Fruit fly (Drosophila melanogaster): ENCODE data around the gene tara.
A peak's percentile ranks its signal among the peaks of the same experiment; 100 is the strongest.

tara gene

DNA sequence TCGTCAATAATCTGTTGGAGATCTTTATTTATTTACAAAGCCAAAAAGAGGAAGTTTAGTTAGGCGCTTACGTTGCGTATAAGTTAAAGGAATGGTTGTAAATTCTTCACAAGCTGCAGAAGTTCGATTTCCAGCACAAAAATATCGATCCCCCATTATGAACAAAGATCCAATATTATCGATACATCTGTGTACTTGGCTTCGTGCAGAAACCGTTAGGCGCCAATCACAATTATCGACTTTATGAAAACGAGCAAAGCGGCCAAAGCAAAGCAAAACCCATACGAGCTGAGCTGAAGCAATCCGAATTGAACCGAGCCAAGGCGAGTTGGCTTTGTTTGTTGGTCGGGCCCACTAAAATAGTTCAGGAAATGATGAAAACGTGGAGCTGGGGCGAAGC lies at the start of gene tara:
Gene tara (plus strand): TSS at position 301 of the 400 bp plus-strand sequence.
- TF ChIP-seq CG18476 (GFP tag; optimal IDR thresholded peaks at IDR 0.05) (no peak), eve (GFP tag; optimal IDR thresholded peaks at IDR 0.05) (no peak), onecut (GFP tag; IDR thresholded peaks at IDR 0.05) (0 out of 2 replicates have a peak, but pooled peaks have one; percentile 10), Optix (GFP tag; IDR thresholded peaks at IDR 0.05) (no peak), CG6765 (GFP tag; optimal IDR thresholded peaks at IDR 0.05) (no peak)

DNA sequence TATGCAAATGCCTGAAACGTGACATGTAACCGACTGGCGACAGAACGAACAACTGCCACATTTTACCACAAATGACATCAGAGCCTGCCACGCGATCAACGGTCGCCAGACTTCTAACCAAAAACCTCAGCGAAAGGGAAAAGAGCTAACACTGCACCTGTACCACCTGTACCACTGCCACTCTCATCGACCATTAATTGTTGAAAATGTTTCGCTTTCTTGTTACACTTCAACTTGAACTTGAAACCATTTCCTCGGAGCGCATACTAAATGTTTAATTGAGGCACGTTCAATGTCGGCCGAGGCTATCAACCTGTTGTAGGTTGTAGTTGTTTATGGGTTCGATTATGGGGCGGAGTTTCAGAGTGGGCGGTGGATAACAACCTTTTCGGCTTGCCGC lies 48.9 kb upstream of the tara start:
- TF ChIP-seq CG12299 (tag; optimal IDR thresholded peaks at IDR 0.05) (no peak), CG7786 (GFP tag; optimal IDR thresholded peaks at IDR 0.05) (no peak), Blimp-1 (GFP tag; optimal IDR thresholded peaks at IDR 0.05) (peak; percentile 64), CG6254 (GFP tag; optimal IDR thresholded peaks at IDR 0.05) (no peak), Mrtf (GFP tag; IDR thresholded peaks at IDR 0.05) (no peak), CG18599 (GFP tag; optimal IDR thresholded peaks at IDR 0.05) (no peak), ranshi (GFP tag; IDR thresholded peaks at IDR 0.05) (no peak), jing (GFP tag; optimal IDR thresholded peaks at IDR 0.05) (no peak), CG12744 (GFP tag; optimal IDR thresholded peaks at IDR 0.05) (no peak), CG8478 (optimal IDR thresholded peaks at IDR 0.05) (peak; percentile 66), CG4328 (GFP tag; optimal IDR thresholded peaks at IDR 0.05) (no peak), odd (GFP tag; optimal IDR thresholded peaks at IDR 0.05) (no peak)

DNA sequence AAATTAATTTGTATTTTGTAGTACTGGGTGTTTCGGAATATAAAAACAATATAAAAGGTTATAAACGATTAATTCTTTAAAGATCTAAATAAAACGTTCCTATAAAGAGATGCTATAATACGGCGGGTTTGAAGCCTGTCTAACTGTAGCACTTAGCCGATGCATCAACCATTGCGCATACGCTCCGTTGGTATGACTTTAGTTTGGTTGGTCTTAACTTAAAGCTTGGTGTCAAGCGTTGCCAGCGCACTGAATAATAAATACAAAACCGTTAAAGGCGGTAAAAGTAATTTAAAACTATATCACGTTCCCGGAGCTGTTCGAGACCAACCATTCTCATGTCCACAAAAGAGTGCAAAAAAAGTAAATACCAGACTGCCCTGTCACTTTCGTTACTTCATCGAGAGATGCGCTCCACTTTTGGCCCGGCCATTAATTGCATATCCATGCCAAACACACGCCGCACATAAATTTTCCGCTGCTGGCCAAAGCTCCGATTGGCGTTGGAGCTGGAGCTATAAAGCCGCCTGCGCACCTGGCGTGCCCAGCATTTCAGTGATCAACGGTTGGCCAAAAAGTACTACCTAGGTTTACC lies 44.9 kb upstream of the tara start, which contains the start of gene CG8927:
Gene CG8927 (plus strand): TSS at position 545 of the 595 bp plus-strand sequence.
- TF ChIP-seq crp (GFP tag; optimal IDR thresholded peaks at IDR 0.05) (peak in 1 of 2 experiments; percentile 2), CG6272 (GFP tag; IDR thresholded peaks at IDR 0.05) (no peak), CG15514 (GFP tag; optimal IDR thresholded peaks at IDR 0.05) (peak; percentile 17), stwl (tag; optimal IDR thresholded peaks at IDR 0.05) (peak; percentile 13), chinmo (GFP tag; IDR thresholded peaks at IDR 0.05; ENCODE audit: partially characterized antibody) (0 out of 4 replicates have a peak, but pooled peaks have one; percentile 27), pzg (GFP tag; optimal IDR thresholded peaks at IDR 0.05) (peak; percentile 44), Myb (GFP tag; optimal IDR thresholded peaks at IDR 0.05) (peak; percentile 93), ci (GFP tag; IDR thresholded peaks at IDR 0.05) (peak; percentile 6; the same call in 1 of the 3 replicates), vnd (GFP tag; IDR thresholded peaks at IDR 0.05; ENCODE audit: partially characterized antibody) (0 out of 3 replicates have a peak, but pooled peaks have one; percentile 28), CTCF (GFP tag; optimal IDR thresholded peaks at IDR 0.05) (peak; percentile 80), CG14710 (tag; optimal IDR thresholded peaks at IDR 0.05) (no peak), E2f2 (GFP tag; IDR thresholded peaks at IDR 0.05) (peak; percentile 82), CG3847 (GFP tag; IDR thresholded peaks at IDR 0.05) (0 out of 2 replicates have a peak, but pooled peaks have one; percentile 16), CG15601 (tag; optimal IDR thresholded peaks at IDR 0.05) (no peak), Med (GFP tag) (peak; percentile 50), Ets65A (GFP tag) (peak; percentile 70), vvl (GFP tag; IDR thresholded peaks at IDR 0.05) (peak; percentile 80), dimm (GFP tag; IDR thresholded peaks at IDR 0.05) (no peak), pita (GFP tag; optimal IDR thresholded peaks at IDR 0.05) (peak; percentile 57), Kr (GFP tag; optimal IDR thresholded peaks at IDR 0.05) (no peak), gfzf (GFP tag; optimal IDR thresholded peaks at IDR 0.05) (peak; percentile 32), toy (GFP tag; IDR thresholded peaks at IDR 0.05) (no peak), CG5245 (GFP tag; optimal IDR thresholded peaks at IDR 0.05) (no peak), CG8290 (GFP tag; optimal IDR thresholded peaks at IDR 0.05) (peak; percentile 62), CG8290 (tag; optimal IDR thresholded peaks at IDR 0.05) (peak; percentile 30 to 86), Abd-B (GFP tag; optimal IDR thresholded peaks at IDR 0.05) (peak; percentile 18), CG13287 (GFP tag; IDR thresholded peaks at IDR 0.05; ENCODE audit: partially characterized antibody) (peak; percentile 45; the same call in 1 of the 2 replicates), Dip2 (GFP tag; IDR thresholded peaks at IDR 0.05) (no peak), CG33213 (GFP tag; optimal IDR thresholded peaks at IDR 0.05) (peak; percentile 12), Lhr (GFP tag; optimal IDR thresholded peaks at IDR 0.05) (peak; percentile 30), bbx (GFP tag; IDR thresholded peaks at IDR 0.05; ENCODE audit: partially characterized antibody) (no peak), Oaz (GFP tag; IDR thresholded peaks at IDR 0.05) (no peak)
